Worm (Caenorhabditis elegans): ENCODE results near the gene F54F7.9.

Gene F54F7.9

DNA sequence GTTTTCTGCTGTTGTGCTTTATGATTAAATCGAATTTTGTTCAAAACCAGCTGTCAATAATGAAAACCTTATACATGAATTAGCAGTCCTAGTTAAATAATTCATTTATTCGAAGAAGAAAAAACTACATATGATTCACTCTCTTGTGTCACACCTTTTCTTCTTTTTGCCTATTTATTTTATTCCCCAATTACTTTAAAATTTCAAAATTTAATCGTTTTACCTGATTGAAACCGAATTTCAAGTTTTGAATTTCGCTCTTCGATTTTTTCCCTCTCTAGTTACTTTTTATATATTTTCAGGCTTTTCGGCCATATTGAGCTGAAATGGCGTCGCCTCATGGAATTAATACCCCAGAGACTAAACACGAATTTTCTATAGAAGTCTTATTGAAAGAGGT lies 4.0 kb upstream of the F54F7.9 start, which contains the start of gene xtr-1:
xtr-1 (plus strand) TSS at position 301 of the 400 bp plus-strand sequence.
- no peak for TF ChIP-seq ham-2 (GFP tag; optimal IDR thresholded peaks at IDR 0.05)
- TF ChIP-seq unc-39 (tag; optimal IDR thresholded peaks at IDR 0.05) = no peak
- no peak for TF ChIP-seq pha-4 (tag; optimal IDR thresholded peaks at IDR 0.05)
- no peak for TF ChIP-seq ces-1 (GFP tag; optimal IDR thresholded peaks at IDR 0.05)
- TF ChIP-seq lin-32 (GFP tag; optimal IDR thresholded peaks at IDR 0.05) = no peak
- TF ChIP-seq bed-3 (GFP tag; optimal IDR thresholded peaks at IDR 0.05) = no peak
- no peak for TF ChIP-seq mep-1 (tag; optimal IDR thresholded peaks at IDR 0.05)
- TF ChIP-seq flh-1 (GFP tag; optimal IDR thresholded peaks at IDR 0.05) = no peak
- no peak for TF ChIP-seq cnd-1 (tag; optimal IDR thresholded peaks at IDR 0.05)
- TF ChIP-seq elt-3 (tag; optimal IDR thresholded peaks at IDR 0.05) = no peak
- no peak for TF ChIP-seq zip-8 (tag; optimal IDR thresholded peaks at IDR 0.05)
- TF ChIP-seq nhr-28 (tag; optimal IDR thresholded peaks at IDR 0.05) = no peak

DNA sequence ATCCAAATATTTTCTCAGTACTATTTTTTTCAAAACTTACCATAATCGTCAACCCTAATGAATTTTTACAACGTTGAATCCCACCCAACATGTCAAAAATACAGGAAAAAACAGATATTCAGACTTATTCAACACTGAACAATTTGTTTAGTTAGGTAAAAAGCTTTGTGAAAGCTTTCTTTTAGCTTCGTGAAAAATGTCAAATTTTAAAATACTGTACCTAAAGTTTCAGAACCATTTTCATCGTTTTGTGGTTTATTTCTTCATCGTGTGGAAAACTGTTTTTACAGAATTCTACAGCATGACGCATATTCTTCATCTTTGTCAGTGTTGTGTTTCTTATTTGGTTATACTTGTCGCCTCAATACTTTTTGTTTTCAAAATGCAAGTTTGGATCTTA lies 2.1 kb upstream of the F54F7.9 start, which contains the start of gene F54F7.14:
F54F7.14 (plus strand) TSS at position 301 of the 400 bp plus-strand sequence.
- no peak for TF ChIP-seq mls-2 (tag; optimal IDR thresholded peaks at IDR 0.05)
- no peak for TF ChIP-seq snpc-4 (tag; optimal IDR thresholded peaks at IDR 0.05)
- no peak for TF ChIP-seq ztf-11 (tag; optimal IDR thresholded peaks at IDR 0.05)
- TF ChIP-seq mab-5 (tag; optimal IDR thresholded peaks at IDR 0.05) = no peak
- no peak for TF ChIP-seq elt-1 (tag; optimal IDR thresholded peaks at IDR 0.05; ENCODE audit: borderline replicate concordance, insufficient read depth)
- no peak for TF ChIP-seq hlh-1 (tag; optimal IDR thresholded peaks at IDR 0.05)
- TF ChIP-seq lsy-2 (tag; optimal IDR thresholded peaks at IDR 0.05) = no peak
- no peak for TF ChIP-seq nhr-12 (tag; optimal IDR thresholded peaks at IDR 0.05)
- TF ChIP-seq ceh-43 (GFP tag; optimal IDR thresholded peaks at IDR 0.05) = no peak
- no peak for TF ChIP-seq flh-1 (GFP tag; optimal IDR thresholded peaks at IDR 0.05)
- no peak for TF ChIP-seq zip-8 (tag; optimal IDR thresholded peaks at IDR 0.05)
- no peak for TF ChIP-seq unc-62 (GFP tag; optimal IDR thresholded peaks at IDR 0.05)
- TF ChIP-seq tbx-8 (GFP tag; optimal IDR thresholded peaks at IDR 0.05) = no peak
- no peak for TF ChIP-seq unc-39 (tag; optimal IDR thresholded peaks at IDR 0.05)
- no peak for TF ChIP-seq nhr-28 (tag; optimal IDR thresholded peaks at IDR 0.05)
- TF ChIP-seq ces-1 (GFP tag; optimal IDR thresholded peaks at IDR 0.05) = no peak

DNA sequence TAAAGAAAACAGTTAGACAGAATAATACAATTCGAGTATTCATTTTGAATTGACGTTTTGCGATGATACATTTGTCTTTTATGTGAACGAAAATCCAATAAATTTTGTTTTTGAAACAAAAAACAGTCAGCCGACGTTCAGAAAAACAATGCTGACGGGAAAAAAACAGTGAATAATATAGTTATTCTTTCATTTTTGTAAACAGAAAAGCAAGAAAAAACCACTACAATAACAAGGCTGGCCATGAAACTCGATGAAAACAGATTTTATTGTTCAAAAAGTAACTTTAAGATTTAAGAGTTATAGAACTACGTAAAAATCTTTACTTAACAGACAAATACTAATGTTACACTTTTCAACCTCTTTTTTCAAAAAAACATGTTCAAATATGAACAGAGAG lies 1.6 kb upstream of the F54F7.9 start, which contains the start of gene F54F7.3:
F54F7.3 (minus strand) TSS at position 101 of the 400 bp plus-strand sequence.
- TF ChIP-seq flh-1 (GFP tag; optimal IDR thresholded peaks at IDR 0.05) (no peak), lin-32 (GFP tag; optimal IDR thresholded peaks at IDR 0.05) (no peak), mab-5 (tag; optimal IDR thresholded peaks at IDR 0.05) (no peak), lin-13 (tag; optimal IDR thresholded peaks at IDR 0.05) (no peak), lsy-2 (tag; optimal IDR thresholded peaks at IDR 0.05) (no peak), nhr-12 (tag; optimal IDR thresholded peaks at IDR 0.05) (no peak)

DNA sequence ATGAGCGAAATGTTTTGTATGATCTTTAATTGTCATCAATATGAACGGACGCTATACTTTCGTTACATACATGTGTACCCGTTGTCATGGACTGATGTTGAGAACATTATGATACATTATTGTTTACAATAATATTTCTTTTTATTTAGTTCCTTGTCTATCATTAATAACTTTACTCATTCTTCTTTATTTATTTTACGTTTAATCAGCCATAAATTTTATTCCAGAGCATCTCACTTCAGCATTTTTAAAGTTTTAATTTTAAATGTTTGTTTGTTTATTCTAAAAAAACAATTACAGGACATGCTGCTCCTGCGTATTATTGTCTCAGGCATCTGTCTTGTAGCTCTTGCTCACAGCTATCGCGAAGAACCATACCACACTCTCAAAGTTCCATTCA lies 5.2 kb downstream of the F54F7.9 start, which contains the start of gene F54F7.2:
F54F7.2 (plus strand) TSS at position 301 of the 400 bp plus-strand sequence.
- TF ChIP-seq ceh-83 (GFP tag; optimal IDR thresholded peaks at IDR 0.05) = no peak
- no peak for TF ChIP-seq ces-1 (GFP tag; optimal IDR thresholded peaks at IDR 0.05)
- TF ChIP-seq nhr-2 (tag; optimal IDR thresholded peaks at IDR 0.05) = no peak

DNA sequence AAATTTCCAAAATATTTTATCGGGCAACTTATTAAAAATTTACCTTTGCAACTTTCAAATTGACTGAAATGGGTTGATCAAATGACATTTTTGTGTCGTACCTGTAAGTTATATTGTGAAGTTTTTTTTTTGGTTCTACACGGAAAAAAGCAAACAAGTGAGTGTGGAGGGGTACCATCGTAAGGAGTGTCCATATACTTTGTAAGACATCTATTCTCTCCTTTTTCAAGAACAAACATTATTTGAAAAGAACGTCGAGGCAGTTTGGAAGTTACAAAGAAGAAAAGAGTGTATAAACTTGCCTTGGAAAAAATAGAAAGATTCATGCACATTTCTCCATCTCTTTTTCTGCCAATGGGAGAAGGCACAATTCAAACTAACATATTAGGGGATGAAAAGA lies 11.1 kb downstream of the F54F7.9 start, which contains the start of gene taf-7.1:
taf-7.1 (minus strand) TSS at position 101 of the 400 bp plus-strand sequence.
- TF ChIP-seq lin-32 (GFP tag; optimal IDR thresholded peaks at IDR 0.05) (no peak), ceh-43 (GFP tag; optimal IDR thresholded peaks at IDR 0.05) (no peak), ham-2 (GFP tag; optimal IDR thresholded peaks at IDR 0.05) (no peak), tbx-8 (GFP tag; optimal IDR thresholded peaks at IDR 0.05) (no peak), zip-8 (tag; optimal IDR thresholded peaks at IDR 0.05) (no peak), snpc-4 (tag; optimal IDR thresholded peaks at IDR 0.05) (no peak), ceh-83 (GFP tag; optimal IDR thresholded peaks at IDR 0.05) (no peak), mls-2 (tag; optimal IDR thresholded peaks at IDR 0.05) (no peak), nhr-28 (tag; optimal IDR thresholded peaks at IDR 0.05) (no peak), ztf-11 (tag; optimal IDR thresholded peaks at IDR 0.05) (no peak), unc-120 (tag; optimal IDR thresholded peaks at IDR 0.05; ENCODE audit: poor library complexity, severe bottlenecking) (no peak), nhr-76 (tag; optimal IDR thresholded peaks at IDR 0.05) (no peak), sem-2 (GFP tag; optimal IDR thresholded peaks at IDR 0.05) (no peak), unc-39 (tag; optimal IDR thresholded peaks at IDR 0.05) (no peak), cnd-1 (tag; optimal IDR thresholded peaks at IDR 0.05) (no peak)

DNA sequence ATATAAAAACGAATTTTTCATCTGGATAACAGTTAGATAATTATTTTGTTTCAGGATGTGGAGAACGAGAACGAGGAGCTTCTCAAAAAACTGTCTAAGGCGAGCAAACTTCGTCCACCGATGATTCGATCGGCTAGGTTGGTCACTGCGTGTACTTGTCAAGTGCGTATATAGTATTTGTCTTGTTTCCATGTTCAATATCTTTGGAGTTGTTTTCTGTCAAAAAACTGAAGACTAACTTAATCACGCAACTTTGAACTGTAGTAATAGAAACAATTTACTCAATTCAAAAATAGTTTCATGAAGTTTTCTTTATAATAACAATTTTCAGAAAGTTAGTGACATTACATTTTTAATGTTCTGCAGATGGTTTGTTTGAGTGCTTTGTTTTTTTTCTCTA lies 19.9 kb downstream of the F54F7.9 start:
- TF ChIP-seq ceh-39 (tag; optimal IDR thresholded peaks at IDR 0.05) (no peak), lsy-2 (tag; optimal IDR thresholded peaks at IDR 0.05) (no peak), flh-1 (GFP tag; optimal IDR thresholded peaks at IDR 0.05) (no peak), pha-4 (tag; optimal IDR thresholded peaks at IDR 0.05) (no peak), nhr-28 (tag; optimal IDR thresholded peaks at IDR 0.05) (no peak), sptf-1 (tag; optimal IDR thresholded peaks at IDR 0.05) (no peak), drap-1 (GFP tag; optimal IDR thresholded peaks at IDR 0.05) (no peak), nhr-237 (tag; optimal IDR thresholded peaks at IDR 0.05) (no peak), blmp-1 (tag; optimal IDR thresholded peaks at IDR 0.05) (no peak), ztf-11 (tag; optimal IDR thresholded peaks at IDR 0.05) (no peak), lin-32 (GFP tag; optimal IDR thresholded peaks at IDR 0.05) (no peak), unc-120 (tag; optimal IDR thresholded peaks at IDR 0.05; ENCODE audit: poor library complexity, severe bottlenecking) (no peak), tbx-8 (GFP tag; optimal IDR thresholded peaks at IDR 0.05) (no peak), unc-62 (GFP tag; optimal IDR thresholded peaks at IDR 0.05) (no peak), mls-2 (tag; optimal IDR thresholded peaks at IDR 0.05) (no peak), unc-39 (tag; optimal IDR thresholded peaks at IDR 0.05) (no peak), nhr-2 (tag; optimal IDR thresholded peaks at IDR 0.05) (no peak), elt-3 (tag; optimal IDR thresholded peaks at IDR 0.05) (no peak), ceh-43 (GFP tag; optimal IDR thresholded peaks at IDR 0.05) (no peak), snpc-4 (tag; optimal IDR thresholded peaks at IDR 0.05) (no peak)
